Fruit fly (Drosophila melanogaster) whole organism, wandering third instar larva: Measurements from ENCODE around the gene Ect3.

Experiments
- Abd-B ChIP-seq: fragments of >200 bp; optimal IDR thresholded peaks from 2 replicates; lab custom pipeline; 2017; ENCODE audit warnings: missing biosample characterization, missing genetic modification characterization
- CG9705 ChIP-seq: fragments of 200-800 bp; sonication (Bioruptor generic); optimal IDR thresholded peaks from 2 replicates; lab custom pipeline; 2018; ENCODE audit warnings: missing biosample characterization, mild to moderate bottlenecking, missing genetic modification characterization
- CrebA ChIP-seq: fragments of 200-800 bp; sonication (Bioruptor generic); optimal IDR thresholded peaks from 2 replicates; lab custom pipeline; 2016; ENCODE audit warnings: missing biosample characterization, mild to moderate bottlenecking, missing genetic modification characterization, borderline replicate concordance
- Dfd ChIP-seq: fragments of >200 bp; optimal IDR thresholded peaks from 2 replicates; lab custom pipeline; 2017; ENCODE audit warnings: missing biosample characterization, missing genetic modification characterization
- Dif ChIP-seq: fragments of 200-275, 200-300 bp; sonication (Bioruptor generic); optimal IDR thresholded peaks from 2 replicates; lab custom pipeline; 2018; ENCODE audit warnings: missing biosample characterization, missing genetic modification characterization; ENCODE audit not compliant: partially characterized antibody
- GATAd ChIP-seq: sonication (Bioruptor generic); optimal IDR thresholded peaks from 2 replicates; lab custom pipeline; 2016; ENCODE audit warnings: missing biosample characterization, missing genetic modification characterization
- HLH106 ChIP-seq: fragments of 200-800 bp; optimal IDR thresholded peaks from 3 replicates; lab custom pipeline; 2019; ENCODE audit warnings: missing biosample characterization, mild to moderate bottlenecking, missing genetic modification characterization, moderate library complexity
- Hnf4 ChIP-seq: fragments of 200-800 bp; sonication (Bioruptor generic); optimal IDR thresholded peaks from 2 replicates; lab custom pipeline; 2016; ENCODE audit warnings: missing biosample characterization, mild to moderate bottlenecking, missing genetic modification characterization
- Hr78 ChIP-seq: fragments of >200 bp; optimal IDR thresholded peaks from 2 replicates; lab custom pipeline; 2017; ENCODE audit warnings: missing biosample characterization, missing genetic modification characterization
- Hr83 ChIP-seq: fragments of 200-300 bp; sonication (Bioruptor generic); optimal IDR thresholded peaks from 2 replicates; lab custom pipeline; 2016; ENCODE audit warnings: missing biosample characterization, mild to moderate bottlenecking, missing genetic modification characterization, moderate library complexity; ENCODE audit not compliant: poor library complexity, severe bottlenecking
- Jra ChIP-seq: sonication (Bioruptor generic); optimal IDR thresholded peaks from 2 replicates; lab custom pipeline; 2016; ENCODE audit warnings: missing biosample characterization, missing genetic modification characterization
- Mio ChIP-seq: sonication (Bioruptor generic); optimal IDR thresholded peaks from 2 replicates; lab custom pipeline; 2016; ENCODE audit warnings: missing biosample characterization, missing genetic modification characterization
- Myc ChIP-seq: fragments of >200 bp; optimal IDR thresholded peaks from 2 replicates; lab custom pipeline; 2017
- N ChIP-seq: fragments of >200 bp; optimal IDR thresholded peaks from 2 replicates; lab custom pipeline; 2018; ENCODE audit warnings: missing biosample characterization, missing external identifiers, missing genetic modification characterization
- Rel ChIP-seq, 2 experiments: fragments of 200-800 bp; sonication (Bioruptor generic) in 1 of 2; optimal IDR thresholded peaks; 2 replicates in 1 of 2; 3 replicates in 1 of 2; lab custom pipeline; 2016 to 2019; ENCODE audit warnings: mild to moderate bottlenecking in 2 of 2, missing biosample characterization in 2 of 2, missing genetic modification characterization in 2 of 2, moderate library complexity in 1 of 2
- Sp1 ChIP-seq: fragments of 200-800 bp; sonication (Bioruptor generic); optimal IDR thresholded peaks from 3 replicates; lab custom pipeline; 2019; ENCODE audit warnings: missing biosample characterization, mild to moderate bottlenecking, missing genetic modification characterization, moderate library complexity
- Vsx2 ChIP-seq: fragments of 200-300, 225-300 bp; sonication (Bioruptor generic); optimal IDR thresholded peaks from 2 replicates; lab custom pipeline; 2018; ENCODE audit warnings: missing biosample characterization, missing genetic modification characterization; ENCODE audit not compliant: partially characterized antibody
- br ChIP-seq: fragments of 200-800 bp; sonication (Bioruptor generic); optimal IDR thresholded peaks from 2 replicates; lab custom pipeline; 2016; ENCODE audit warnings: missing biosample characterization, missing genetic modification characterization
- brk ChIP-seq: fragments of 200-800 bp; sonication (Bioruptor generic); optimal IDR thresholded peaks from 2 replicates; lab custom pipeline; 2016; ENCODE audit warnings: missing biosample characterization, mild to moderate bottlenecking, missing genetic modification characterization
- dl ChIP-seq, 2 experiments: fragments of 175-275, 200-275 bp in 1 of 2; fragments of 200-275 bp in 1 of 2; sonication (Bioruptor generic); optimal IDR thresholded peaks; lab custom pipeline; 2018; ENCODE audit warnings: mild to moderate bottlenecking in 2 of 2, missing biosample characterization in 2 of 2, missing genetic modification characterization in 2 of 2, moderate library complexity in 2 of 2; ENCODE audit not compliant: partially characterized antibody in 2 of 2, insufficient read depth in 1 of 2
- dmrt93B ChIP-seq: fragments of 200-800 bp; sonication (Bioruptor generic); optimal IDR thresholded peaks from 2 replicates; lab custom pipeline; 2018; ENCODE audit warnings: missing biosample characterization, mild to moderate bottlenecking, missing genetic modification characterization
- dsf ChIP-seq: sonication (Bioruptor generic); optimal IDR thresholded peaks from 2 replicates; lab custom pipeline; 2016; ENCODE audit warnings: missing biosample characterization, missing genetic modification characterization, borderline replicate concordance
- ey ChIP-seq: fragments of 200-800 bp; sonication (Bioruptor generic); optimal IDR thresholded peaks from 2 replicates; lab custom pipeline; 2016; ENCODE audit warnings: missing biosample characterization, missing genetic modification characterization
- foxo ChIP-seq, 2 experiments: fragments of 200-800 bp; sonication (Bioruptor generic); optimal IDR thresholded peaks; 2 replicates in 1 of 2; 3 replicates in 1 of 2; lab custom pipeline; 2016 to 2017; ENCODE audit warnings: missing biosample characterization in 2 of 2, missing genetic modification characterization in 2 of 2
- fru ChIP-seq: fragments of 200-800 bp; sonication (Bioruptor generic); optimal IDR thresholded peaks from 3 replicates; lab custom pipeline; 2016; ENCODE audit warnings: missing biosample characterization, mild to moderate bottlenecking, missing genetic modification characterization
- h ChIP-seq: fragments of 200-800 bp; sonication (Bioruptor generic); optimal IDR thresholded peaks from 3 replicates; lab custom pipeline; 2016; ENCODE audit warnings: missing biosample characterization, mild to moderate bottlenecking, missing genetic modification characterization
- jim ChIP-seq: fragments of 175-275, 200-325 bp; sonication (Bioruptor generic); optimal IDR thresholded peaks from 2 replicates; lab custom pipeline; 2016; ENCODE audit warnings: missing biosample characterization, mild to moderate bottlenecking, missing genetic modification characterization
- lola ChIP-seq: fragments of >200 bp; optimal IDR thresholded peaks from 2 replicates; lab custom pipeline; 2017; ENCODE audit warnings: missing biosample characterization, missing genetic modification characterization
- pan ChIP-seq: fragments of >200 bp; optimal IDR thresholded peaks from 2 replicates; lab custom pipeline; 2017
- psq ChIP-seq: fragments of 200-800 bp; sonication (Bioruptor generic); optimal IDR thresholded peaks from 3 replicates; lab custom pipeline; 2017; ENCODE audit warnings: missing biosample characterization, mild to moderate bottlenecking, missing genetic modification characterization, moderate library complexity
- rgr ChIP-seq: fragments of 200-800 bp; sonication (Bioruptor generic); optimal IDR thresholded peaks from 3 replicates; lab custom pipeline; 2016; ENCODE audit warnings: missing biosample characterization, mild to moderate bottlenecking, missing genetic modification characterization
- sage ChIP-seq: fragments of 200-800 bp; sonication (Bioruptor generic); optimal IDR thresholded peaks from 2 replicates; lab custom pipeline; 2016; ENCODE audit warnings: missing biosample characterization, mild to moderate bottlenecking, missing genetic modification characterization
- sv ChIP-seq: fragments of 200-800 bp; sonication (Bioruptor generic); optimal IDR thresholded peaks from 3 replicates; lab custom pipeline; 2016; ENCODE audit warnings: missing biosample characterization, missing genetic modification characterization
- tai ChIP-seq: sonication (Bioruptor generic); optimal IDR thresholded peaks from 2 replicates; lab custom pipeline; 2016; ENCODE audit warnings: missing biosample characterization, missing genetic modification characterization
- usp ChIP-seq: fragments of >200 bp; optimal IDR thresholded peaks from 2 replicates; lab custom pipeline; 2017; ENCODE audit warnings: missing biosample characterization, missing genetic modification characterization
- woc ChIP-seq: sonication (Bioruptor generic); optimal IDR thresholded peaks from 2 replicates; lab custom pipeline; 2016; ENCODE audit warnings: missing biosample characterization, mild to moderate bottlenecking, missing genetic modification characterization

Gene Ect3

DNA sequence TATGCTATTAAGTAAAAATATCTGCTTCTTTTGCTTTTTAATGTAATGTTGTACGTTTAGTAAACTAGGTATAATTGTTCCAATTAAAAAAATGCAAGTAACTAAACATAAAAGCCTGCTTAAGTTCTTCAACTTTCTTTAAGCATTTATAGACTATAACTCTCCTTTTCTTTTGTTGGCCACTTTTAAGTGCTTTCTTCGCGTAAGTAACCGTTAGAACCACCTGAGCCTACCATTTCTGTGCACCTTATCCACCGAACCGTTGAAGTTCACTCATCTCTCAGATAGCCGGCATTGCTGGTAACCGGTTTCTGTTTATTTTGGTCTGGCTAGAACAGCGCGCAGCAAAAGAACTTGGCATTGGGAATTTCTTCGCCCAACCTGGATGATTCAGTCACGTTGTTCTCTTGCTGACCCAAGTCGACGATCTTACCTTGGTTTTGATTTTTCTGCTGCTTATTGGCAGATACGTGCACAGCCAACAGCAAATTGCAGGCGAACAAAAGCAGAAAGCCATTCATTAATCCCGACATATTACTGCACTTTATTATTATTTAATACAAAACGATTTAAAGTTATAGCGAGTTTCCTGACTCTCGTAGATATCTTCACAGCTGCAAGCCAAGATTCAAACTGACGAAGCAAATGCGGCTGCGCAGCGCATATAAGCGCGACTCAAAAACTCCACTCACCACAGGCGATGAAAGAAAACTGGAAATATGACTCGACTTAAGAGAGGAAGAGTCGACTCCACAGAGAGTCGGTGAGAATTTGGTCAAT, 22.3 kb upstream of the Ect3 start, which contains the start of gene CG10005:
CG10005 (minus strand) TSS at position 642 of the 780 bp plus-strand sequence.
- TF ChIP-seq dsf (no peak), Hr78 (GFP tag; lab: Kevin White, UChicago) (no peak), Hr83 (GFP tag; lab: Kevin White, UChicago) (no peak), Dif (peak; percentile 71), br (GFP tag; lab: Kevin White, UChicago) (peak; percentile 0), ey (GFP tag; lab: Kevin White, UChicago) (no peak), CG9705 (GFP tag; lab: Kevin White, UChicago) (no peak), brk (GFP tag; lab: Kevin White, UChicago) (no peak), Jra (GFP tag; lab: Kevin White, UChicago) (no peak), sage (GFP tag; lab: Kevin White, UChicago) (no peak), Abd-B (GFP tag; lab: Kevin White, UChicago) (no peak), Hnf4 (no peak), Dfd (GFP tag; lab: Kevin White, UChicago) (no peak), dl (GFP tag; optimal IDR thresholded peaks at IDR 0.05; lab: Kevin White, UChicago; ENCODE audit: insufficient read depth in 1 of 2, partially characterized antibody in 2 of 2) (peak; percentile 19 to 45), fru (GFP tag; lab: Kevin White, UChicago) (peak; percentile 44), h (GFP tag; lab: Kevin White, UChicago) (no peak), woc (GFP tag; lab: Kevin White, UChicago) (no peak), Rel (GFP tag; optimal IDR thresholded peaks at IDR 0.05; lab: Kevin White, UChicago) (no peak), Rel (tag; optimal IDR thresholded peaks at IDR 0.05; lab: Kevin White, UChicago) (peak; percentile 3), Sp1 (GFP tag; lab: Kevin White, UChicago) (peak; percentile 11), sv (GFP tag; lab: Kevin White, UChicago) (no peak)

DNA sequence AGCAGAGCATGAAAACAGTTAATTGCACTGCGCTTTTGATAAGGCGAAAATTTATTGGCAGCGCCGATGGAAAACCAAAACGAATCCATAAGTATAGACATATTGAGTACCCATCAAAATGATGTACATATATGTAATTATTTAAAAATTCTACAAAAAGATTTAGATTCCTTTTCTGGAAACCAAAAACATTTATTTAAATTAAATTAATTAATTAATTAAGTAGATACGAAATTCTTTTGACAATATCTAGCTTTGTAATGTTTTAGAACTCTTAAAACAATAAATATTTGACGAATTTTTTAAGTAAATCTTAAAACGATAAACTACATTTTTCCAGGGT, 21.8 kb upstream of the Ect3 start:
- TF ChIP-seq woc (GFP tag; lab: Kevin White, UChicago) (no peak), Hnf4 (no peak), Jra (GFP tag; lab: Kevin White, UChicago) (no peak), Vsx2 (GFP tag; lab: Kevin White, UChicago) (no peak), h (GFP tag; lab: Kevin White, UChicago) (no peak), Sp1 (GFP tag; lab: Kevin White, UChicago) (no peak), Dif (no peak), dmrt93B (GFP tag; lab: Kevin White, UChicago) (no peak), sage (GFP tag; lab: Kevin White, UChicago) (no peak), ey (GFP tag; lab: Kevin White, UChicago) (no peak), dl (GFP tag; optimal IDR thresholded peaks at IDR 0.05; lab: Kevin White, UChicago; ENCODE audit: insufficient read depth in 1 of 2, partially characterized antibody in 2 of 2) (no peak), CrebA (no peak)

DNA sequence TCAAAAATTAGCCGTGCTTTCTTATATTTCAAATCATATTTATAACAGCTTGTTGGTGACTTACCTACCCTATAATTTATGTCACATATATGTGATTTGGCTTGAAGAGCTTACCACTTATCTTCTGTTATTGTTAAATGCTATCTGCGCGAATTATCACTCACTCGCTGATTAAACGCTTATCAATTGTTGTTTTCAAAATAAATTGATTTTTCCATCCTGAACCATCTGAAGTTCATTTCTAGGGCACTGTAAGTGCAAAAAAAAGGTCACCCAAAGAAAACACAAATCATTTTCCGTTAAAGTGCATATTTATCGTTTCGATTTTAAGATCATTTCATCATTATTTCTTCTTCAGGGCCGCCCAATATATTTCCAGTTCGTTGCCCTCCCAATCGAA, 20.8 kb upstream of the Ect3 start:
- TF ChIP-seq Rel (GFP tag; optimal IDR thresholded peaks at IDR 0.05; lab: Kevin White, UChicago) = no peak
- no peak for TF ChIP-seq Rel (tag; optimal IDR thresholded peaks at IDR 0.05; lab: Kevin White, UChicago)
- TF ChIP-seq dmrt93B (GFP tag; lab: Kevin White, UChicago) = no peak
- no peak for TF ChIP-seq pan
- TF ChIP-seq jim = no peak

DNA sequence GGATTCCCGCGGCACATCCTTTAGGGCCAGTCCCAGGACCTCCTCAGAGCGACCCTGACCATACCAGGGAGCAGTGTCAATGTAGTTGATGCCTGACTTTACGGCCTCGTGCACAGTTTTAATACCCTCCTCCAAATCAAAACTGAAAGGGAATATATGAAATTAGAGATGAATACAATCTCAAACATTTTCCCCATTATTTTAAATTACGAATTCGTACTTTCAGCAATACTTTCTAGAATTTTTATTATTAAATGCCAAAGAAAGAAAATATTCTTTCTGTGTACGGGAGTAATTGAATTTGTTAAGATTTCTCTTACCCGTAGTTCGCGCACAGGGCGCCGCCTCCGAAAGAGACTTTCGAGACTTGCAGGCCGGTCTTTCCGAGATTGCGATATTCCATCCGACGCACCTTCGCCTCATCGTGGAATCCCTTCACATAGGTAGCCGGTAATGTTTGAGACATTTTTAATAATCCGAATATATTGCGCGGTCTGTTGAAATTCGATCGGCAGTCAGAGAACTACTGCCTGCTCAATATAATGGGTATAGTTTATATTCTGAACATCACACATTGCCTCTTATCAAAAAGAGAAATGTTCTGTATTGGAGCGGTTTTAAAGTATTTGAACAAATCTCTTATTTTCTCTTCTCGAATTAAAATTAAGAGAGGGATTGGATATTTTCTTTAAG, 19.1 kb upstream of the Ect3 start, which contains the start of gene CG18547:
CG18547 (minus strand) TSS at position 512 of the 693 bp plus-strand sequence.
- TF ChIP-seq lola (GFP tag; lab: Kevin White, UChicago) (no peak), GATAd (no peak), ey (GFP tag; lab: Kevin White, UChicago) (peak; percentile 41), CG9705 (GFP tag; lab: Kevin White, UChicago) (no peak), sv (GFP tag; lab: Kevin White, UChicago) (no peak), brk (GFP tag; lab: Kevin White, UChicago) (no peak), dmrt93B (GFP tag; lab: Kevin White, UChicago) (no peak), h (GFP tag; lab: Kevin White, UChicago) (peak; percentile 65), rgr (GFP tag; lab: Kevin White, UChicago) (peak; percentile 64), tai (GFP tag; lab: Kevin White, UChicago) (no peak), Abd-B (GFP tag; lab: Kevin White, UChicago) (no peak), dl (GFP tag; optimal IDR thresholded peaks at IDR 0.05; lab: Kevin White, UChicago; ENCODE audit: insufficient read depth in 1 of 2, partially characterized antibody in 2 of 2) (peak in 1 of 2 experiments; percentile 1), Mio (no peak), Myc (lab: Kevin White, UChicago) (no peak), dsf (no peak), usp (GFP tag; lab: Kevin White, UChicago) (no peak), Dif (peak; percentile 10), HLH106 (peak; percentile 56), Dfd (GFP tag; lab: Kevin White, UChicago) (no peak), Jra (GFP tag; lab: Kevin White, UChicago) (no peak), Hr78 (GFP tag; lab: Kevin White, UChicago) (no peak), N (GFP tag; lab: Kevin White, UChicago) (no peak), foxo (GFP tag; optimal IDR thresholded peaks at IDR 0.05; lab: Kevin White, UChicago) (peak in 1 of 2 experiments; percentile 69), Sp1 (GFP tag; lab: Kevin White, UChicago) (peak; percentile 33), jim (no peak), psq (GFP tag; lab: Kevin White, UChicago) (peak; percentile 29), Vsx2 (GFP tag; lab: Kevin White, UChicago) (no peak), sage (GFP tag; lab: Kevin White, UChicago) (no peak), CrebA (no peak), Rel (GFP tag; optimal IDR thresholded peaks at IDR 0.05; lab: Kevin White, UChicago) (no peak), Rel (tag; optimal IDR thresholded peaks at IDR 0.05; lab: Kevin White, UChicago) (no peak)
